Worm (Caenorhabditis elegans) whole organism, young adult: ENCODE data around the gene C55A6.1.
"Not testable (repeated sequence)": the region's sequence is repeated elsewhere in the genome, so short reads cannot be mapped to it uniquely, and the experiment has no call there.

Experiments used
- B0035.1 ChIP-seq: sonication (generic microtip); optimal IDR thresholded peaks from 2 replicates; lab custom pipeline; 2016; ENCODE audit warnings: missing genetic modification characterization, mild to moderate bottlenecking, missing compliant biosample characterization, missing genotype, missing genetic modification reagents
- C06A6.2 ChIP-seq: fragments of 200-800 bp; sonication (Bioruptor generic); conservative IDR thresholded peaks from 2 replicates; pipeline ENCODE4 v1.3.6; 2022; ENCODE audit warnings: missing genetic modification characterization, missing compliant biosample characterization
- C17E4.6 ChIP-seq: fragments of 200-800 bp; sonication (Bioruptor generic); IDR thresholded peaks from 2 replicates; pipeline ENCODE4 v1.3.6; 2022; ENCODE audit warnings: missing genetic modification reagents, missing genetic modification characterization, missing compliant biosample characterization
- D2030.7 ChIP-seq: fragments of 200-800 bp; sonication (Bioruptor generic); IDR thresholded peaks from 2 replicates; pipeline ENCODE4 v1.3.6; 2022; ENCODE audit warnings: missing genetic modification reagents, missing genetic modification characterization, missing compliant biosample characterization
- F23B12.7 ChIP-seq: sonication (generic microtip); optimal IDR thresholded peaks from 2 replicates; lab custom pipeline; 2017; ENCODE audit warnings: missing genetic modification characterization, mild to moderate bottlenecking, missing compliant biosample characterization, antibody characterized with exemption, moderate library complexity; ENCODE audit not compliant: insufficient read depth
- K11D2.4 ChIP-seq: fragments of 200-800 bp; sonication (Bioruptor generic); IDR thresholded peaks from 2 replicates; pipeline ENCODE4 v1.3.6; 2022; ENCODE audit warnings: missing genetic modification reagents, missing genetic modification characterization, missing compliant biosample characterization
- K12H6.12 ChIP-seq: fragments of 200-800 bp; sonication (Bioruptor generic); optimal IDR thresholded peaks from 2 replicates; lab custom pipeline; 2018; ENCODE audit warnings: mild to moderate bottlenecking, missing genetic modification characterization, missing compliant biosample characterization
- Y53G8AR.9 ChIP-seq: fragments of 200-800 bp; sonication (Bioruptor generic); conservative IDR thresholded peaks from 2 replicates; pipeline ENCODE4 v1.3.6; 2022; ENCODE audit warnings: missing genetic modification reagents, missing genetic modification characterization, missing compliant biosample characterization
- Y56A3A.18 ChIP-seq: fragments of 200-800 bp; sonication (Bioruptor generic); IDR thresholded peaks from 2 replicates; pipeline ENCODE4 v1.3.6; 2022; ENCODE audit warnings: missing genetic modification reagents, missing genetic modification characterization, missing compliant biosample characterization
- Y67H2A.10 ChIP-seq: fragments of 200-800 bp; sonication (Bioruptor generic); conservative IDR thresholded peaks from 2 replicates; pipeline ENCODE4 v1.3.6; 2022; ENCODE audit warnings: missing genetic modification reagents, missing genetic modification characterization, missing compliant biosample characterization
- Y79H2A.3 ChIP-seq: fragments of 200-800 bp; sonication (Bioruptor generic); conservative IDR thresholded peaks from 2 replicates; pipeline ENCODE4 v1.3.6; 2022; ENCODE audit warnings: missing genetic modification reagents, missing genetic modification characterization, missing compliant biosample characterization
- aptf-2 ChIP-seq: fragments of 200-800 bp; sonication (Bioruptor generic); conservative IDR thresholded peaks from 2 replicates; pipeline ENCODE4 v1.3.6; 2022; ENCODE audit warnings: missing genetic modification reagents, missing genetic modification characterization, missing compliant biosample characterization
- athp-1 ChIP-seq: sonication (generic microtip); optimal IDR thresholded peaks from 2 replicates; lab custom pipeline; 2017; ENCODE audit warnings: mild to moderate bottlenecking, missing genetic modification characterization, missing compliant biosample characterization
- attf-5 ChIP-seq: fragments of 200-800 bp; sonication (Bioruptor generic); optimal IDR thresholded peaks from 2 replicates; lab custom pipeline; 2018; ENCODE audit warnings: mild to moderate bottlenecking, missing genetic modification characterization, missing compliant biosample characterization
- attf-6 ChIP-seq: fragments of 200-800 bp; sonication (Bioruptor generic); IDR thresholded peaks from 2 replicates; pipeline ENCODE4 v1.3.6; 2022; ENCODE audit warnings: missing genetic modification reagents, missing genetic modification characterization, missing compliant biosample characterization
- bed-2 ChIP-seq: fragments of 200-800 bp; sonication (Bioruptor generic); IDR thresholded peaks from 2 replicates; pipeline ENCODE4 v1.3.6; 2022; ENCODE audit warnings: missing genetic modification reagents, missing genetic modification characterization, missing compliant biosample characterization
- ceh-100 ChIP-seq: fragments of 200-800 bp; sonication (Bioruptor generic); IDR thresholded peaks from 2 replicates; pipeline ENCODE4 v1.3.6; 2022; ENCODE audit warnings: missing genetic modification reagents, missing genetic modification characterization, missing compliant biosample characterization
- ceh-27 ChIP-seq: fragments of 200-800 bp; sonication (Bioruptor generic); optimal IDR thresholded peaks from 2 replicates; lab custom pipeline; 2018; ENCODE audit warnings: mild to moderate bottlenecking, missing genetic modification characterization, moderate library complexity, missing compliant biosample characterization
- ceh-91 ChIP-seq: fragments of 200-800 bp; sonication (Bioruptor generic); IDR thresholded peaks from 2 replicates; pipeline ENCODE4 v1.3.6; 2022; ENCODE audit warnings: missing genetic modification reagents, missing genetic modification characterization, missing compliant biosample characterization
- chd-7 ChIP-seq: sonication (generic microtip); optimal IDR thresholded peaks from 2 replicates; lab custom pipeline; 2016; ENCODE audit warnings: mild to moderate bottlenecking, missing genetic modification characterization, moderate library complexity, missing compliant biosample characterization
- die-1 ChIP-seq: sonication (generic microtip); optimal IDR thresholded peaks from 2 replicates; lab custom pipeline; 2016; ENCODE audit warnings: missing genotype, mild to moderate bottlenecking, missing genetic modification characterization, missing compliant biosample characterization
- egl-44 ChIP-seq: fragments of 200-800 bp; sonication (Bioruptor generic); IDR thresholded peaks from 2 replicates; pipeline ENCODE4 v1.3.6; 2022; ENCODE audit warnings: missing genetic modification reagents, missing genetic modification characterization, missing compliant biosample characterization
- let-607 ChIP-seq, 2 experiments: fragments of 200-800 bp in 1 of 2; sonication (Bioruptor generic) in 1 of 2; sonication (generic microtip) in 1 of 2; optimal IDR thresholded peaks; 2 replicates each; lab custom pipeline; 2016 to 2018; ENCODE audit warnings: mild to moderate bottlenecking in 2 of 2, missing compliant biosample characterization in 2 of 2, missing genetic modification characterization in 2 of 2, moderate library complexity in 2 of 2, missing genotype in 1 of 2
- lin-26 ChIP-seq: fragments of 200-800 bp; sonication (Bioruptor generic); IDR thresholded peaks from 2 replicates; pipeline ENCODE4 v1.3.6; 2022; ENCODE audit warnings: missing genetic modification reagents, missing genetic modification characterization, missing compliant biosample characterization
- lin-35 ChIP-seq, 3 experiments: fragments of 150-350 bp in 2 of 3; sonication (generic microtip) in 1 of 3; optimal IDR thresholded peaks; 2 replicates each; lab custom pipeline; 2014 to 2018; ENCODE audit warnings: missing biosample characterization in 3 of 3, missing genetic modification characterization in 3 of 3, missing genetic modification reagents in 3 of 3
- lsl-1 ChIP-seq: fragments of 200-800 bp; sonication (Bioruptor generic); optimal IDR thresholded peaks from 2 replicates; lab custom pipeline; 2018; ENCODE audit warnings: mild to moderate bottlenecking, missing genetic modification characterization, moderate library complexity, missing compliant biosample characterization
- madf-3 ChIP-seq: fragments of 200-800 bp; sonication (Bioruptor generic); IDR thresholded peaks from 2 replicates; pipeline ENCODE4 v1.3.6; 2022; ENCODE audit warnings: missing genetic modification reagents, missing genetic modification characterization, missing compliant biosample characterization
- madf-8 ChIP-seq: fragments of 200-800 bp; sonication (Bioruptor generic); conservative IDR thresholded peaks from 2 replicates; pipeline ENCODE4 v1.3.6; 2022; ENCODE audit warnings: missing genetic modification reagents, missing genetic modification characterization, missing compliant biosample characterization
- mcd-1 ChIP-seq: fragments of 200-800 bp; sonication (Bioruptor generic); IDR thresholded peaks from 2 replicates; pipeline ENCODE4 v1.3.6; 2022; ENCODE audit warnings: missing genetic modification reagents, missing genetic modification characterization, missing compliant biosample characterization
- nhr-80 ChIP-seq: sonication (generic microtip); optimal IDR thresholded peaks from 2 replicates; lab custom pipeline; 2016; ENCODE audit warnings: missing genetic modification characterization, missing compliant biosample characterization
- pbrm-1 ChIP-seq: fragments of 200-800 bp; sonication (Bioruptor generic); IDR thresholded peaks from 2 replicates; pipeline ENCODE4 v1.3.6; 2022; ENCODE audit warnings: missing genetic modification reagents, missing genetic modification characterization, missing compliant biosample characterization
- rcor-1 ChIP-seq: fragments of 200-800 bp; sonication (Bioruptor generic); IDR thresholded peaks from 2 replicates; pipeline ENCODE4 v1.3.6; 2022; ENCODE audit warnings: missing genetic modification reagents, missing genetic modification characterization, missing compliant biosample characterization
- rpc-1 ChIP-seq, 2 experiments: fragments of 150-350 bp in 1 of 2; sonication (generic microtip) in 1 of 2; optimal IDR thresholded peaks; 2 replicates each; lab custom pipeline; 2014 to 2018; ENCODE audit warnings: missing biosample characterization in 1 of 2, missing genetic modification characterization in 1 of 2, missing genetic modification reagents in 1 of 2, missing genotype in 1 of 2
- sea-2 ChIP-seq: fragments of 200-800 bp; sonication (Bioruptor generic); IDR thresholded peaks from 2 replicates; pipeline ENCODE4 v1.3.6; 2022; ENCODE audit warnings: missing genetic modification characterization, missing compliant biosample characterization
- snpc-1.1 ChIP-seq: sonication (generic microtip); optimal IDR thresholded peaks from 2 replicates; lab custom pipeline; 2017; ENCODE audit warnings: missing genetic modification characterization, mild to moderate bottlenecking, missing compliant biosample characterization, antibody characterized with exemption, moderate library complexity, missing genotype, missing genetic modification reagents; ENCODE audit not compliant: insufficient read depth
- snpc-1.3 ChIP-seq: sonication (generic microtip); optimal IDR thresholded peaks from 2 replicates; lab custom pipeline; 2017; ENCODE audit warnings: missing genetic modification characterization, mild to moderate bottlenecking, missing compliant biosample characterization, antibody characterized with exemption, moderate library complexity, missing genotype, missing genetic modification reagents; ENCODE audit not compliant: insufficient read depth
- snpc-3.4 ChIP-seq: sonication (generic microtip); optimal IDR thresholded peaks from 2 replicates; lab custom pipeline; 2017; ENCODE audit warnings: missing genetic modification characterization, mild to moderate bottlenecking, missing compliant biosample characterization, antibody characterized with exemption, moderate library complexity, missing genotype, missing genetic modification reagents
- snpc-4 ChIP-seq, 5 experiments: fragments of 150-350 bp in 1 of 5; sonication (generic microtip) in 4 of 5; optimal IDR thresholded peaks; 2 replicates each; lab custom pipeline; 2014 to 2018; ENCODE audit warnings: missing genetic modification characterization in 5 of 5, missing biosample characterization in 3 of 5, antibody characterized with exemption in 2 of 5, mild to moderate bottlenecking in 2 of 5, missing compliant biosample characterization in 2 of 5, missing genotype in 2 of 5, moderate library complexity in 2 of 5, missing genetic modification reagents in 1 of 5
- tbp1 ChIP-seq: fragments of 200-800 bp; sonication (Bioruptor generic); optimal IDR thresholded peaks from 2 replicates; lab custom pipeline; 2018; ENCODE audit warnings: mild to moderate bottlenecking, missing genetic modification characterization, missing compliant biosample characterization
- tlf-1 ChIP-seq: fragments of 200-800 bp; sonication (Bioruptor generic); optimal IDR thresholded peaks from 2 replicates; lab custom pipeline; 2018; ENCODE audit warnings: mild to moderate bottlenecking, missing genetic modification characterization, missing compliant biosample characterization
- unc-130 ChIP-seq: sonication (generic microtip); optimal IDR thresholded peaks from 2 replicates; lab custom pipeline; 2016; ENCODE audit warnings: missing genetic modification reagents, missing genetic modification characterization, missing compliant biosample characterization
- ztf-26 ChIP-seq: sonication (generic microtip); optimal IDR thresholded peaks from 2 replicates; lab custom pipeline; 2017; ENCODE audit warnings: missing genetic modification characterization, missing compliant biosample characterization
- ztf-28 ChIP-seq: fragments of 200-800 bp; sonication (Bioruptor generic); IDR thresholded peaks from 2 replicates; pipeline ENCODE4 v1.3.6; 2022; ENCODE audit warnings: missing genetic modification reagents, missing genetic modification characterization, missing compliant biosample characterization
- ztf-6 ChIP-seq: fragments of 200-800 bp; sonication (Bioruptor generic); IDR thresholded peaks from 2 replicates; pipeline ENCODE4 v1.3.6; 2022; ENCODE audit warnings: missing genetic modification reagents, missing genetic modification characterization, missing compliant biosample characterization

C55A6.1 gene

DNA sequence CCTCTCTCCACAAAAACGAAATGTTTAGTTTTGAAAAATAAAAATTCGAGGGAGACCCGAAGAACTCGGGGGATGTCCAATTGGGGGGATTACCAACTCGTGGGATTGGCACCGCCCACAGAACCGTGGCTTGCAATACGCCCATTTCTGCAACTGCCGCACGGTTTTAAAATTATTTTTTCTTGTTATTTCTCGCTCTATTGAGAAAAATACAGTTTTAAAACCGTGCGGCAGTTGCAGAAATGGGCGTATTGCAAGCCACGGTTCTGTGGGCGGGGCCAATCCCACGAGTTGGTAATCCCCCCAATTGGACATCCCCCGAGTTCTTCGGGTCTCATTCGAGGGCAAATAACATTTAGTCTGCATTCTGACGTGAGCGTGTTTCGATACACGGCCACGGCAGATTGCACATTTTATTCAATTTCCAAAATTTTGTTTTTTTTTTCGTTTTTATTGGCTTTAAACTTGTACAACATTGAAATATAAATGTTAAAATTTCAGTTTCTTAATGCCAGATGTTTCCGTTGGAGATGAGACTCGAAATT lies at the start of gene C55A6.1, which contains the start of gene C55A6.10:
Gene C55A6.1, minus strand, starts transcription at position 116 of the 545 bp plus-strand sequence.
Gene C55A6.10, plus strand, starts transcription at position 495 of the 545 bp plus-strand sequence.
- TF ChIP-seq nhr-80 (tag; lab: Kevin White, UChicago) (peak; percentile 70), K12H6.12 (tag; lab: Kevin White, UChicago) (peak; percentile 50), snpc-3.4 (tag; lab: Kevin White, UChicago) (peak; percentile 69), madf-8 (GFP tag; lab: Robert Waterston, UW) (peak; percentile 42; the same call in 1 of the 2 replicates), tlf-1 (GFP tag; lab: Kevin White, UChicago) (peak; percentile 30), F23B12.7 (tag; lab: Kevin White, UChicago) (peak; percentile 56), chd-7 (peak; percentile 50), rpc-1 (optimal IDR thresholded peaks at IDR 0.05; lab: Kevin White, UChicago) (peak; percentile 24), C06A6.2 (peak; percentile 83), B0035.1 (tag; lab: Kevin White, UChicago) (peak; percentile 35), attf-6 (GFP tag; lab: Robert Waterston, UW) (peak; percentile 76), Y56A3A.18 (GFP tag; lab: Robert Waterston, UW) (peak; percentile 70; the same call in 1 of the 2 replicates), madf-3 (GFP tag; lab: Robert Waterston, UW) (peak; percentile 64; the same call in 1 of the 2 replicates), bed-2 (GFP tag; lab: Robert Waterston, UW) (peak; percentile 50; the same call in 1 of the 2 replicates), tbp1 (GFP tag; lab: Kevin White, UChicago) (peak; percentile 51), K11D2.4 (GFP tag; lab: Robert Waterston, UW) (peak; percentile 78; the same call in 1 of the 2 replicates), Y53G8AR.9 (peak; percentile 70; the same call in 1 of the 2 replicates), ztf-28 (peak; percentile 82; the same call in 1 of the 2 replicates), ztf-6 (GFP tag; lab: Robert Waterston, UW) (0 out of 2 replicates have a peak, but pooled peaks have one; percentile 17), egl-44 (GFP tag; lab: Robert Waterston, UW) (peak; percentile 65; the same call in 1 of the 2 replicates), Y79H2A.3 (peak; percentile 70; the same call in 1 of the 2 replicates), lin-26 (0 out of 2 replicates have a peak, but pooled peaks have one; percentile 54), let-607 (tag; optimal IDR thresholded peaks at IDR 0.05; lab: Kevin White, UChicago) (peak in 1 of 2 experiments; percentile 29), C17E4.6 (GFP tag; lab: Robert Waterston, UW) (peak; percentile 67), sea-2 (0 out of 2 replicates have a peak, but pooled peaks have one; percentile 27), ceh-91 (GFP tag; lab: Robert Waterston, UW) (peak; percentile 74), ceh-27 (GFP tag; lab: Kevin White, UChicago) (peak; percentile 72), aptf-2 (GFP tag; lab: Robert Waterston, UW) (0 out of 2 replicates have a peak, but pooled peaks have one; percentile 25), attf-5 (GFP tag; lab: Kevin White, UChicago) (peak; percentile 86), die-1 (peak; percentile 15), unc-130 (GFP tag; lab: Kevin White, UChicago) (peak; percentile 59), snpc-1.1 (tag; lab: Kevin White, UChicago) (peak; percentile 21), lsl-1 (GFP tag; lab: Kevin White, UChicago) (peak; percentile 61), snpc-1.3 (tag; lab: Kevin White, UChicago) (peak; percentile 46), lin-35 (GFP tag; optimal IDR thresholded peaks at IDR 0.05; lab: Kevin White, UChicago) (peak in 1 of 3 experiments; percentile 66), athp-1 (tag; lab: Kevin White, UChicago) (peak; percentile 59), ztf-26 (tag; lab: Kevin White, UChicago) (peak; percentile 51), snpc-4 (GFP tag; optimal IDR thresholded peaks at IDR 0.05; lab: Kevin White, UChicago) (peak; percentile 51), snpc-4 (tag; optimal IDR thresholded peaks at IDR 0.05; lab: Kevin White, UChicago) (peak in 3 of 4 experiments; percentile 65 to 77 (median 75)), ceh-100 (GFP tag; lab: Robert Waterston, UW) (peak; percentile 97), mcd-1 (GFP tag; lab: Robert Waterston, UW) (peak; percentile 91), rcor-1 (GFP tag; lab: Robert Waterston, UW) (peak; percentile 80), Y67H2A.10 (peak; percentile 71; the same call in 1 of the 2 replicates), D2030.7 (GFP tag; lab: Robert Waterston, UW) (peak; percentile 93), pbrm-1 (GFP tag; lab: Robert Waterston, UW) (peak; percentile 93)
- TF ChIP-seq rpc-1 (tag; optimal IDR thresholded peaks at IDR 0.05; lab: Kevin White, UChicago), result not testable (repeated sequence)
